Worm (Caenorhabditis elegans): ENCODE results near the gene him-4.

The him-4 gene

DNA sequence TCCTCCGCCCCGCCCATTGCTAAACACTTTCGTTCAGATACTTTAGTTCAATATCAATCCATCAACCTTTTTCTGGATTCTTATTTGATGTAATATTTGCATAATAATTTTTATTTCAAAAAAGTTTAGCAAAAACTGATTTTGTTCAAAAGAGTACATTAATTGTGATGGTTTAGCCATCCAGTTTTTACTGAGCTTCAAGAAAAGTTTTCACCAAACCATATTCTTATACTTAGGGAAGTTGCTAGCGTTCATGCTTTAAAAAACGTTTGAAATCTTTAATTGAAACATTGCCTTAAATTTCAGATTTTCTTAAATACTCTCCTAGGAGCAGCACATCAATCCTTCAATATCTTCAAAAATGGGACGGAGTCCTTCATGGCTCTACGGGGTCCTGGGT, at the start of gene him-4:
Gene him-4, plus strand, starts transcription at position 301 of the 400 bp plus-strand sequence.
- no peak for TF ChIP-seq lin-39 (tag; optimal IDR thresholded peaks at IDR 0.05)
- no peak for TF ChIP-seq unc-39 (tag; optimal IDR thresholded peaks at IDR 0.05)
- no peak for TF ChIP-seq ama-1 (optimal IDR thresholded peaks at IDR 0.05)
- no peak for TF ChIP-seq R02D3.7 (tag; optimal IDR thresholded peaks at IDR 0.05)
- TF ChIP-seq snpc-4 (tag; optimal IDR thresholded peaks at IDR 0.05) = no peak
- TF ChIP-seq elt-3 (tag; optimal IDR thresholded peaks at IDR 0.05) = no peak

DNA sequence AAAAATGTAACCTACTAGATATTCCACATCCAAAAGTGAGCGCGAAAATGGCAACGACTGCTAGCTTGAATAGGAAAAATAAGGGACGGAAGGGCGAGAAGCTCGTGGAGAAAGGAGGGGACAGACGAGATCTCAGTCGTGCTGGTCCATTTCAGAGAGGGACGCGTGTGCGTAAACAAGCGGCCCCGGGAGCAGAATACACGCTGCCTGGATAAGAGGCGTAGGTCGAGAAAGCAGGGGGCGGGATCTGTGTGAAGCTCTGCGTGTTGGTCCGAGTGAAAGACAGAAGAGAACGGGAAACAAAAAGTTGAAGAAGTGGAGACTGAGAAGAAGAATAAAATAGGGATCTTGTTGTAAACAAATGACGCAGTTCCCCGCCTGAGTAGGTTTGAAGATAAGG, 48.8 kb upstream of the him-4 start, which contains the start of gene T14B1.1:
Gene T14B1.1, minus strand, starts transcription at position 170 of the 400 bp plus-strand sequence.
- TF ChIP-seq zag-1 (tag; optimal IDR thresholded peaks at IDR 0.05) = peak; percentile 12
- peak; percentile 59 for TF ChIP-seq F13H6.1 (tag; optimal IDR thresholded peaks at IDR 0.05)
- TF ChIP-seq nhr-129 (tag; optimal IDR thresholded peaks at IDR 0.05) = peak; percentile 55
- TF ChIP-seq elt-3 (tag; optimal IDR thresholded peaks at IDR 0.05) = no peak
- TF ChIP-seq snpc-4 (tag; optimal IDR thresholded peaks at IDR 0.05) = no peak
- TF ChIP-seq lin-13 (GFP tag; optimal IDR thresholded peaks at IDR 0.05) = peak; percentile 3
- no peak for TF ChIP-seq lin-39 (tag; optimal IDR thresholded peaks at IDR 0.05)
- TF ChIP-seq lsy-2 (tag; optimal IDR thresholded peaks at IDR 0.05) = peak in 1 of 2 experiments; percentile 22
- no peak for TF ChIP-seq elt-1 (tag; optimal IDR thresholded peaks at IDR 0.05)
- TF ChIP-seq unc-55 (GFP tag; optimal IDR thresholded peaks at IDR 0.05) = peak; percentile 39
- no peak for TF ChIP-seq ztf-4 (tag; optimal IDR thresholded peaks at IDR 0.05)
- peak; percentile 40 for TF ChIP-seq C34F6.9 (tag; optimal IDR thresholded peaks at IDR 0.05)
- no peak for TF ChIP-seq R02D3.7 (tag; optimal IDR thresholded peaks at IDR 0.05)
- TF ChIP-seq mdl-1 (tag; optimal IDR thresholded peaks at IDR 0.05) = peak in 1 of 2 experiments; percentile 46
- peak; percentile 6 for TF ChIP-seq crh-2 (tag; optimal IDR thresholded peaks at IDR 0.05)
- no peak for TF ChIP-seq mbf-1 (tag; optimal IDR thresholded peaks at IDR 0.05)

DNA sequence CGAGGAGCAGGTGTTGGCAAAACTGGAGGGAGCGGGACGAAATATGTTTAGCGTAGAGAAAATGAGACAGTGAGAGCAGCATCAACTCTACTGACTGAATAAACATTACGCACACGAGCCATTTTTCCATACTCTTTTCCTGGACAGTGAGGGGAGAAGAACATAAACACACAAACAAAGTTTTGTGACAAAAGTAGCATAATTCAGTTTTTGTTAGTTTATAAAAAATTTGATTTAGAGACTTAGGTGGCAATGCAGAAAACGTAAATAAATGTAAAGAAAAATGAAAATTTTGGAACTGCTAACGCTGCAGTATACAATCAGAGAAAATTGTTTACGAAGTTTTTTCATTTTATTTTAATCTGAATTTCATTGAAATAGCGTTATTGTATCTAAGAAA, 44.1 kb upstream of the him-4 start:
- TF ChIP-seq nhr-21 (tag; optimal IDR thresholded peaks at IDR 0.05) (no peak), lin-11 (tag; optimal IDR thresholded peaks at IDR 0.05) (no peak), nhr-77 (tag; optimal IDR thresholded peaks at IDR 0.05) (no peak), unc-39 (tag; optimal IDR thresholded peaks at IDR 0.05) (no peak), fos-1 (tag; optimal IDR thresholded peaks at IDR 0.05) (peak; percentile 46), ama-1 (optimal IDR thresholded peaks at IDR 0.05) (no peak), lsy-2 (tag; optimal IDR thresholded peaks at IDR 0.05) (peak in 1 of 2 experiments; percentile 1), elt-1 (tag; optimal IDR thresholded peaks at IDR 0.05) (no peak), blmp-1 (tag; optimal IDR thresholded peaks at IDR 0.05; ENCODE audit: insufficient read depth) (no peak), sma-9 (GFP tag; optimal IDR thresholded peaks at IDR 0.05) (peak; percentile 24), sma-9 (tag; optimal IDR thresholded peaks at IDR 0.05) (no peak), F13H6.1 (tag; optimal IDR thresholded peaks at IDR 0.05) (no peak), lin-39 (tag; optimal IDR thresholded peaks at IDR 0.05) (no peak), crh-2 (tag; optimal IDR thresholded peaks at IDR 0.05) (no peak), sma-3 (GFP tag; optimal IDR thresholded peaks at IDR 0.05) (no peak), nhr-237 (tag; optimal IDR thresholded peaks at IDR 0.05) (no peak), mdl-1 (tag; optimal IDR thresholded peaks at IDR 0.05) (no peak), lin-13 (GFP tag; optimal IDR thresholded peaks at IDR 0.05) (no peak), C34F6.9 (tag; optimal IDR thresholded peaks at IDR 0.05) (no peak)

- no peak for TF ChIP-seq elt-3 (tag; optimal IDR thresholded peaks at IDR 0.05)
- TF ChIP-seq sma-9 (GFP tag; optimal IDR thresholded peaks at IDR 0.05) = no peak
- TF ChIP-seq sma-9 (tag; optimal IDR thresholded peaks at IDR 0.05) = no peak
- TF ChIP-seq blmp-1 (tag; optimal IDR thresholded peaks at IDR 0.05; ENCODE audit: insufficient read depth) = no peak
- TF ChIP-seq sem-4 (tag; optimal IDR thresholded peaks at IDR 0.05) = no peak
- TF ChIP-seq ztf-1 (GFP tag; conservative IDR thresholded peaks at IDR 0.05) = no peak
- no peak for TF ChIP-seq zag-1 (tag; optimal IDR thresholded peaks at IDR 0.05)
- TF ChIP-seq ceh-82 (tag; optimal IDR thresholded peaks at IDR 0.05) = no peak
- no peak for TF ChIP-seq nhr-237 (tag; optimal IDR thresholded peaks at IDR 0.05)
- TF ChIP-seq unc-62 (GFP tag; optimal IDR thresholded peaks at IDR 0.05) = no peak
- no peak for TF ChIP-seq lsy-2 (tag; optimal IDR thresholded peaks at IDR 0.05)
- no peak for TF ChIP-seq lin-39 (tag; optimal IDR thresholded peaks at IDR 0.05)
- TF ChIP-seq aly-2 (tag; optimal IDR thresholded peaks at IDR 0.05) = no peak
- no peak for TF ChIP-seq crh-2 (tag; optimal IDR thresholded peaks at IDR 0.05)
- no peak for TF ChIP-seq elt-1 (tag; optimal IDR thresholded peaks at IDR 0.05)
- no peak for TF ChIP-seq unc-39 (tag; optimal IDR thresholded peaks at IDR 0.05)
- TF ChIP-seq nhr-21 (tag; optimal IDR thresholded peaks at IDR 0.05) = no peak
- no peak for TF ChIP-seq gmeb-1 (tag; optimal IDR thresholded peaks at IDR 0.05)
- TF ChIP-seq ztf-11 (tag; optimal IDR thresholded peaks at IDR 0.05) = no peak
Observed at ce11 chrX:9674799-9675198, 42.6 kb upstream of the him-4 start, which contains the start of gene C43C3.4. TSS of gene C43C3.4 (minus strand) at chrX:9674899.
